Fruit fly (Drosophila melanogaster) whole organism: ENCODE results near the gene salm.

Experiments used
- CG8478 ChIP-seq: fragments of >200 bp; optimal IDR thresholded peaks from 2 replicates; lab custom pipeline; 2018; ENCODE audit warnings: inconsistent platforms
- Dll ChIP-seq: fragments of >200 bp; optimal IDR thresholded peaks from 2 replicates; lab custom pipeline; 2017
- EcR ChIP-seq, 2 experiments: fragments of >200 bp; optimal IDR thresholded peaks; 2 replicates each; lab custom pipeline; 2017; ENCODE audit warnings: missing biosample characterization in 2 of 2, missing genetic modification characterization in 2 of 2, missing genetic modification reagents in 2 of 2
- pan ChIP-seq: fragments of >200 bp; optimal IDR thresholded peaks from 2 replicates; lab custom pipeline; 2017
- psq ChIP-seq: fragments of >200 bp; optimal IDR thresholded peaks from 2 replicates; lab custom pipeline; 2017
- usp ChIP-seq: fragments of >200 bp; optimal IDR thresholded peaks from 2 replicates; lab custom pipeline; 2017; ENCODE audit warnings: missing biosample characterization, missing genetic modification characterization, mixed read lengths

salm gene

dm6 chr2L:11452601-11453345 lies 7.4 kb upstream of the salm start:
- TF ChIP-seq CG8478 (lab: Kevin White, UChicago) (no peak), pan (lab: Kevin White, UChicago) (no peak), usp (GFP tag; lab: Kevin White, UChicago) (no peak), EcR (GFP tag; optimal IDR thresholded peaks at IDR 0.05; lab: Kevin White, UChicago) (no peak), psq (lab: Kevin White, UChicago) (no peak), Dll (lab: Kevin White, UChicago) (no peak)

- TF ChIP-seq usp (GFP tag; lab: Kevin White, UChicago) (no peak), CG8478 (lab: Kevin White, UChicago) (peak; percentile 80), psq (lab: Kevin White, UChicago) (no peak), pan (lab: Kevin White, UChicago) (no peak), Dll (lab: Kevin White, UChicago) (peak; percentile 65), EcR (GFP tag; optimal IDR thresholded peaks at IDR 0.05; lab: Kevin White, UChicago) (no peak)
Observed at dm6 chr2L:11447641-11448040, 2.2 kb upstream of the salm start.

dm6 chr2L:11436548-11436947 lies 8.9 kb downstream of the salm start:
- TF ChIP-seq usp (GFP tag; lab: Kevin White, UChicago) (no peak), pan (lab: Kevin White, UChicago) (no peak), EcR (GFP tag; optimal IDR thresholded peaks at IDR 0.05; lab: Kevin White, UChicago) (no peak), psq (lab: Kevin White, UChicago) (no peak), Dll (lab: Kevin White, UChicago) (no peak), CG8478 (lab: Kevin White, UChicago) (no peak)

- TF ChIP-seq Dll (lab: Kevin White, UChicago), result no peak
- TF ChIP-seq psq (lab: Kevin White, UChicago), result no peak
- TF ChIP-seq EcR (GFP tag; optimal IDR thresholded peaks at IDR 0.05; lab: Kevin White, UChicago), result no peak
- TF ChIP-seq CG8478 (lab: Kevin White, UChicago), result no peak
- TF ChIP-seq usp (GFP tag; lab: Kevin White, UChicago), result no peak
Observed at dm6 chr2L:11432070-11432469, 13.3 kb downstream of the salm start.

dm6 chr2L:11429529-11429928 lies 15.9 kb downstream of the salm start:
- TF ChIP-seq usp (GFP tag; lab: Kevin White, UChicago) (no peak), psq (lab: Kevin White, UChicago) (no peak), Dll (lab: Kevin White, UChicago) (no peak), CG8478 (lab: Kevin White, UChicago) (no peak), EcR (GFP tag; optimal IDR thresholded peaks at IDR 0.05; lab: Kevin White, UChicago) (no peak), pan (lab: Kevin White, UChicago) (no peak)

dm6 chr2L:11427656-11428055 lies 17.8 kb downstream of the salm start:
- TF ChIP-seq psq (lab: Kevin White, UChicago), result no peak
- no peak for TF ChIP-seq EcR (GFP tag; optimal IDR thresholded peaks at IDR 0.05; lab: Kevin White, UChicago)
- no peak for TF ChIP-seq CG8478 (lab: Kevin White, UChicago)
- no peak for TF ChIP-seq Dll (lab: Kevin White, UChicago)
- no peak for TF ChIP-seq usp (GFP tag; lab: Kevin White, UChicago)
- TF ChIP-seq pan (lab: Kevin White, UChicago), result no peak

dm6 chr2L:11423823-11424222 lies 21.6 kb downstream of the salm start:
- TF ChIP-seq psq (lab: Kevin White, UChicago) (no peak), usp (GFP tag; lab: Kevin White, UChicago) (no peak), pan (lab: Kevin White, UChicago) (no peak), Dll (lab: Kevin White, UChicago) (no peak), CG8478 (lab: Kevin White, UChicago) (no peak), EcR (GFP tag; optimal IDR thresholded peaks at IDR 0.05; lab: Kevin White, UChicago) (no peak)

dm6 chr2L:11418721-11419120 lies 26.7 kb downstream of the salm start:
- TF ChIP-seq EcR (GFP tag; optimal IDR thresholded peaks at IDR 0.05; lab: Kevin White, UChicago) (no peak), Dll (lab: Kevin White, UChicago) (no peak)

- TF ChIP-seq EcR (GFP tag; optimal IDR thresholded peaks at IDR 0.05; lab: Kevin White, UChicago) (no peak), CG8478 (lab: Kevin White, UChicago) (no peak), usp (GFP tag; lab: Kevin White, UChicago) (no peak), pan (lab: Kevin White, UChicago) (no peak), Dll (lab: Kevin White, UChicago) (no peak), psq (lab: Kevin White, UChicago) (no peak)
Observed at dm6 chr2L:11417502-11417901, 27.9 kb downstream of the salm start.

- TF ChIP-seq CG8478 (lab: Kevin White, UChicago) (no peak), pan (lab: Kevin White, UChicago) (no peak), usp (GFP tag; lab: Kevin White, UChicago) (no peak), Dll (lab: Kevin White, UChicago) (no peak), EcR (GFP tag; optimal IDR thresholded peaks at IDR 0.05; lab: Kevin White, UChicago) (no peak)
Observed at dm6 chr2L:11414084-11414647, 31.2 kb downstream of the salm start.

- TF ChIP-seq EcR (GFP tag; optimal IDR thresholded peaks at IDR 0.05; lab: Kevin White, UChicago) (no peak), pan (lab: Kevin White, UChicago) (no peak), usp (GFP tag; lab: Kevin White, UChicago) (no peak), CG8478 (lab: Kevin White, UChicago) (no peak), Dll (lab: Kevin White, UChicago) (no peak), psq (lab: Kevin White, UChicago) (no peak)
Observed at dm6 chr2L:11405514-11405913, 39.9 kb downstream of the salm start.
